Fruit fly (Drosophila melanogaster): ENCODE results near the gene CRAT.

The CRAT gene

dm6 chr3R:6352893-6353623 is 22.8 kb downstream of the CRAT start:
- TF ChIP-seq CG17801 (GFP tag; optimal IDR thresholded peaks at IDR 0.05; ENCODE audit: partially characterized antibody): no peak

DNA sequence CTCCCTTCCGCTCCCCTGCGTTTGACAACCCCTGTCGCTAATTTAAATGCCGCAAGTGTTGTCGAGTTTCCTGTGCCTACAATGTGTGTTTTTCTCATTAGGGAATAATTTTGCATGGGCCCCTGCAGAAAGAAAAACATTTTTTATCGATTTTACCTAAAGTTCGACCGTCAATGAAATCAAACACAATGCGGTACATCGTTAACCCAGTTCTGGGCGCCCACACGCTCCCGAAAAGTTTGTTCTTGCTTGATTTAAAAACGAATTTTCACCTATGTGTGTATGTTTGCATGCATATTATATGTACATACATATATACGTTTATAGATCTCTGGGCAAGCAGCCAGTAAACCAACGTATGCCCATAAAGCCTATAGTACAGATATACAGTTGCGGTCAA is 23.4 kb downstream of the CRAT start:
- no peak for TF ChIP-seq CG17801 (GFP tag; optimal IDR thresholded peaks at IDR 0.05; ENCODE audit: partially characterized antibody)

DNA sequence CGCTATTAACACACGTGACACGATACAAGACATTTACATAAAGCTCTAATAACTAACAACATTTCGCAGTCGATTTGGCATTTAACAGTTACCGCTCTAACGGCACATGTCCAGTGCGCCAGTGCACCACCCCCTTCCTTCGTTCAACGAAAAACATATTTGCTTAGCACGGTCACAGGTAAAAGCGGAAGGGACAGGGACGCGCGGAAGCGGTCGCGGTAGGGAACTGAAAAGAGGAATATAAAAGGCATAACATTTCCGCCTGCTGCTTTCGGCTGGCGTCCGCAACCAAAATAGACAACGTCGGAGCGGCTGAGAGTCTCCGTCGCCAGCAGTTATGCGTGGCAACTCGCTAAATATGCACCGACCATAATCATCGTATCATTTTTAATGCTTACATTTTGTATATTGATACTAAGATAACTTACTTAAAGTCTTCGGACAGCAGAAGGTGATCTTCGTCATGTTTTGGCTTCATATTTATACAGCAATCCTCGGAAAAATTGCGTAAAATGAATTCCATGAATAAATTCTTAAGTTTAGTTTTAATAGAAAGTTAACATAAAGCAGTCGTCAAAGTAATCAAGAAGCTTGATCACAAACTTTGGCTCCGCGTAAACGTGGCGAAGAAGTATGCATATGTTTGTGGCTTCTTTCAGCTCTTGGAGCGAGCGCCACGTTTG is 24.0 kb downstream of the CRAT start:
- TF ChIP-seq CG17801 (GFP tag; optimal IDR thresholded peaks at IDR 0.05; ENCODE audit: partially characterized antibody): no peak

- TF ChIP-seq CG17801 (GFP tag; optimal IDR thresholded peaks at IDR 0.05; ENCODE audit: partially characterized antibody): no peak
These were observed 24.7 kb downstream of the CRAT start for dm6 chr3R:6351181-6351580.

dm6 chr3R:6350755-6351154 is 25.1 kb downstream of the CRAT start, which contains the start of gene Pak:
Gene Pak, plus strand, starts transcription at chr3R:6350896.
- TF ChIP-seq CG17801 (GFP tag; optimal IDR thresholded peaks at IDR 0.05; ENCODE audit: partially characterized antibody): no peak

DNA sequence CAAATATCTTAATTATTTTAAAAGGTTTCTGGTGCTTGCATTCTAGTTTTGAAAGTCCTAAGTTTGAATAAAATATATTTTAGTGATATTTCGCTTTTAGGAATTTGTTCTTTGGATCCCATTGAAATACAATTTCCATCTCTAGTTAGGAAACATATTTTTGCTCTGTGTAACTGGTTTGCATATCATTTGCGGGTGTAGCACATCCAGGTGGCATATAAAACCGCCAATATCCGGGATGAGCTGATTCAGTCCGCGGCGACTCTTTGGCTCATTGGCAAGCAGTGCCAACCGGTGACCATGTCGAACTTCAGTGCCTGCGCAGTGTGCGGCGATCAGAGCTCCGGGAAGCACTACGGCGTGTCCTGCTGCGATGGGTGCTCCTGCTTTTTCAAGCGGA is 26.9 kb downstream of the CRAT start, which contains the start of gene Hr83:
Gene Hr83 (plus strand): TSS at position 301 of the 400 bp plus-strand sequence.
- TF ChIP-seq CG17801 (GFP tag; optimal IDR thresholded peaks at IDR 0.05; ENCODE audit: partially characterized antibody): no peak

DNA sequence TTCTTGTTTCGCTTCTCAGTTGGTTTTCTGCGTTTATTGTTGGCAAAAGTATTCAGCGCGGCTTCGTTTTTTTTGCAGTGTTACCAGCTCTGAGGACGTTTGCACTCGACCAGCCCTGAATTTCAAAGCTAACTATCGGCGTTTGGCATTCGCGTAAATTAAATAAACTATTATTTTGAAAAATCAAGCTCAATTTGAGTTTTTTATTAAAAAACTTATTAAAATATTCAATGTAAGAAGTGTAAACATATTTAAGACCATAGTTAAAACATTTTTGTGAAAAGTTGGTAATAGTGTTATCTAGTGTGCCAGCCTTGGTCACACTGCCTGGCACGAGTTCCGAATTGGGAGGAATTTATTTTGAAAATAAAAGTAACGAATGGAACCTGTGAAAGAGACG is 30.0 kb downstream of the CRAT start, which contains the start of the genes SmD2 and CG18048:
Gene SmD2 (minus strand): TSS at position 98 of the 400 bp plus-strand sequence.
Gene CG18048 (plus strand): TSS at position 298 of the 400 bp plus-strand sequence.
- TF ChIP-seq CG17801 (GFP tag; optimal IDR thresholded peaks at IDR 0.05; ENCODE audit: partially characterized antibody): peak; percentile 43

- no peak for TF ChIP-seq CG17801 (GFP tag; optimal IDR thresholded peaks at IDR 0.05; ENCODE audit: partially characterized antibody)
These were observed 32.2 kb downstream of the CRAT start, which contains the start of gene CG17919 for dm6 chr3R:6343396-6344239. Gene CG17919, plus strand, starts transcription at chr3R:6344029.

DNA sequence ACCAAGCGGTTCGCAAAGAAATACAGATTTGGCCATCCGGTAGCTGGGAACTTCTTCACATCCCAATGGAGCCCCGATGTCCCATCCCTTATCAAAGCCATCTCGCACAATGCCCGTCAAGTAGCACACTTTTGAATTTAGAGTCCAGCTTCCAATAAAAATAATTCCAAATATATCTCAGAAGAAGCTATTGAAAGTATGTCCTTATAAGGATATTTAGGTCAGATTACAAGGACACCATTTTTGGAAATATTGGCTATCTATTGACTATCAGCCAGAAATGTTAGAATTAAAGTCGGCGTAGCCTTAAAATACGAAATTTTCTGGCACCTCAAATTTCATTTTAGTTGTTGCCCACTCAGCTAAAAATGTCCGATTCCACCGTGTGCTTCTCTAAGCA is 33.1 kb downstream of the CRAT start, which contains the start of gene CG10298:
Gene CG10298 (plus strand): TSS at position 301 of the 400 bp plus-strand sequence.
- no peak for TF ChIP-seq CG17801 (GFP tag; optimal IDR thresholded peaks at IDR 0.05; ENCODE audit: partially characterized antibody)

dm6 chr3R:6341668-6342067 is 34.2 kb downstream of the CRAT start, which contains the start of gene CG17917:
Gene CG17917, plus strand, starts transcription at chr3R:6341968.
- no peak for TF ChIP-seq CG17801 (GFP tag; optimal IDR thresholded peaks at IDR 0.05; ENCODE audit: partially characterized antibody)

dm6 chr3R:6339795-6340194 is 36.0 kb downstream of the CRAT start, which contains the start of gene Osi20:
Gene Osi20, plus strand, starts transcription at chr3R:6340095.
- TF ChIP-seq CG17801 (GFP tag; optimal IDR thresholded peaks at IDR 0.05; ENCODE audit: partially characterized antibody): no peak

DNA sequence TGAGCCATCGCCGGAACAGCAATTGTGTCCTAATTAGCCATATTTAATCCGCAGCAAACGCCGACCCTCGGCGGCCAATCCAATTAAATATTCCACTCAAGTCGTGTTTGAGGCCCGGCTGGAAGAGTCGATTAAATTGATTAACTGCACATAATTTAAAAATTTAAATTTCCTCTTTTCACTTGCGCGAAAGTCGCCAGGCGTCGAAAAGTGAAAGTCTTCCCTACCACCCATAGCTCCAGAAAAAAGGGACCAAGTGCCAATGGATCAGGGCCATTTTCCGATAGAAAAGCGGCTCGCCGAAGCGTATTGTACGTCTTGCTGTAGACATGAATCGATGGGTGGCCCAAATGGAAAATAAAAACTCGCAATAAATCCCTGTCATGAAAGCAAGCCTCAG is 38.4 kb downstream of the CRAT start:
- no peak for TF ChIP-seq CG17801 (GFP tag; optimal IDR thresholded peaks at IDR 0.05; ENCODE audit: partially characterized antibody)

- no peak for TF ChIP-seq CG17801 (GFP tag; optimal IDR thresholded peaks at IDR 0.05; ENCODE audit: partially characterized antibody)
These were observed 40.9 kb downstream of the CRAT start, which contains the start of gene Osi19 for dm6 chr3R:6334906-6335433. Gene Osi19, plus strand, starts transcription at chr3R:6335362.

DNA sequence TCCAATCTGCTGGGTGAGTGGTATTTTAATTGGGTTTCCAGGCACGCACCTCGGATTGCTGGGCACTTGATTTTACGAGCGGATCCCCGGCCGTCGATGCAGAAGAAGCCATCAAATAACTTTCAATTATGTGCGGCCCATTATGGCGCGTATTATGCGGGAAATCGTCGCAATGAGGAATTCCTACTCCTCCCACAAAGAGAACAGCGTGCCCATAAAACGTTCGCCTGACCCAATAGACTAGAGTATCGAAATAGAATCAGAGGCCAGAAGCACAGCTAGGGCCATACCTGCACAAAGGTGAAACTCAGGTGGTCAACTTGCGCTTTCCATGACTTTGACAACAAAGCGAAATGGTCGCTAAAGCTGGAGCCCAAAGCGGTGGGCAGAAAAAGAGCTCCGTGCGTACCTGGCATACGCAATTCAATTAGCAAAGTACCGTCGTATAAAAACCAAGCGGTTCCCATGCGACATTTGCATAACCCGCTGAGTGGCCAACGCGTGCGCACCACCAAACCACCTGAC is 46.0 kb downstream of the CRAT start, which contains the start of gene Osi18:
Gene Osi18 (plus strand): TSS at position 475 of the 525 bp plus-strand sequence.
- TF ChIP-seq CG17801 (GFP tag; optimal IDR thresholded peaks at IDR 0.05; ENCODE audit: partially characterized antibody): no peak
